Worm (Caenorhabditis elegans) whole organism, L4 larva: Measurements from ENCODE around the gene Y54G2A.10.

Source experiments
- R02D3.7 ChIP-seq: fragments of 150-350 bp; sonication (generic microtip); optimal IDR thresholded peaks from 3 replicates; lab custom pipeline; 2014; ENCODE audit warnings: missing biosample characterization, missing genetic modification characterization
- T26A8.4 ChIP-seq: fragments of 200-800 bp; sonication (Bioruptor generic); IDR thresholded peaks from 2 replicates; pipeline ENCODE4 v1.3.6; 2022; ENCODE audit warnings: missing genetic modification characterization, missing compliant biosample characterization
- Y48G9A.11 ChIP-seq: fragments of 200-800 bp; sonication (Bioruptor generic); IDR thresholded peaks from 2 replicates; pipeline ENCODE4 v1.3.6; 2022; ENCODE audit warnings: missing genetic modification reagents, missing genetic modification characterization, missing compliant biosample characterization
- ama-1 ChIP-seq: fragments of 150-350 bp; optimal IDR thresholded peaks from 2 replicates; lab custom pipeline; 2014; ENCODE audit warnings: inconsistent platforms, mixed read lengths
- ceh-20 ChIP-seq: fragments of 200-800 bp; sonication (Bioruptor generic); IDR thresholded peaks from 2 replicates; pipeline ENCODE4 v1.3.6; 2022; ENCODE audit warnings: missing genetic modification reagents, missing genetic modification characterization, missing compliant biosample characterization
- ceh-28 ChIP-seq: fragments of 150-350 bp; optimal IDR thresholded peaks from 2 replicates; lab custom pipeline; 2014; ENCODE audit warnings: missing biosample characterization, missing genetic modification reagents, missing genetic modification characterization
- ceh-44 ChIP-seq: fragments of 200-800 bp; sonication (Bioruptor generic); IDR thresholded peaks from 2 replicates; pipeline ENCODE4 v1.3.6; 2022; ENCODE audit warnings: missing genetic modification reagents, missing genetic modification characterization, missing compliant biosample characterization
- ceh-82 ChIP-seq: sonication (generic microtip); optimal IDR thresholded peaks from 2 replicates; lab custom pipeline; 2017; ENCODE audit warnings: missing biosample characterization, missing genetic modification characterization
- ctbp-1 ChIP-seq: fragments of 200-800 bp; sonication (Bioruptor generic); IDR thresholded peaks from 2 replicates; pipeline ENCODE4 v1.3.6; 2022; ENCODE audit warnings: missing genetic modification reagents, missing genetic modification characterization, missing compliant biosample characterization
- daf-16 ChIP-seq, 3 experiments: sonication (generic microtip); optimal IDR thresholded peaks; 2 replicates each; lab custom pipeline; 2016 to 2017; ENCODE audit warnings: missing genetic modification characterization in 3 of 3, missing genetic modification reagents in 3 of 3, mild to moderate bottlenecking in 2 of 3, missing compliant biosample characterization in 2 of 3, missing biosample characterization in 1 of 3, moderate library complexity in 1 of 3
- daf-19 ChIP-seq: fragments of 200-800 bp; sonication (Bioruptor generic); conservative IDR thresholded peaks from 2 replicates; pipeline ENCODE4 v1.3.6; 2022; ENCODE audit warnings: missing genetic modification characterization, missing compliant biosample characterization
- daf-8 ChIP-seq: fragments of 200-800 bp; sonication (Bioruptor generic); IDR thresholded peaks from 2 replicates; pipeline ENCODE4 v1.3.6; 2022; ENCODE audit warnings: missing genetic modification characterization, missing compliant biosample characterization
- dmd-6 ChIP-seq: fragments of 200-800 bp; sonication (Bioruptor generic); IDR thresholded peaks from 2 replicates; pipeline ENCODE4 v1.3.6; 2022; ENCODE audit warnings: missing genetic modification reagents, missing genetic modification characterization, missing compliant biosample characterization
- dmd-8 ChIP-seq: fragments of 200-800 bp; sonication (Bioruptor generic); IDR thresholded peaks from 2 replicates; pipeline ENCODE4 v1.3.6; 2022; ENCODE audit warnings: missing genetic modification characterization, missing compliant biosample characterization
- dmd-9 ChIP-seq: fragments of 200-800 bp; sonication (Bioruptor generic); IDR thresholded peaks from 2 replicates; pipeline ENCODE4 v1.3.6; 2022; ENCODE audit warnings: missing genetic modification reagents, missing genetic modification characterization, missing compliant biosample characterization
- dpl-1 ChIP-seq: fragments of 150-350 bp; optimal IDR thresholded peaks from 2 replicates; lab custom pipeline; 2014; ENCODE audit warnings: missing biosample characterization, missing genetic modification reagents, missing genetic modification characterization
- egl-43 ChIP-seq: fragments of 200-800 bp; sonication (Bioruptor generic); IDR thresholded peaks from 2 replicates; pipeline ENCODE4 v1.3.6; 2022; ENCODE audit warnings: missing genetic modification reagents, missing genetic modification characterization, missing compliant biosample characterization
- gei-8 ChIP-seq: fragments of 200-800 bp; sonication (Bioruptor generic); optimal IDR thresholded peaks from 2 replicates; lab custom pipeline; 2018; ENCODE audit warnings: mild to moderate bottlenecking, missing genetic modification characterization, missing compliant biosample characterization
- hif-1 ChIP-seq, 2 experiments: sonication (generic microtip); optimal IDR thresholded peaks; 2 replicates each; lab custom pipeline; 2016 to 2017; ENCODE audit warnings: missing compliant biosample characterization in 2 of 2, missing genetic modification characterization in 2 of 2, missing genetic modification reagents in 2 of 2, missing genotype in 2 of 2, mild to moderate bottlenecking in 1 of 2
- hlh-11 ChIP-seq: fragments of 200-800 bp; sonication (Bioruptor generic); optimal IDR thresholded peaks from 2 replicates; lab custom pipeline; 2018; ENCODE audit warnings: mild to moderate bottlenecking, missing genetic modification characterization, missing compliant biosample characterization
- hlh-30 ChIP-seq: sonication (generic microtip); optimal IDR thresholded peaks from 2 replicates; lab custom pipeline; 2017; ENCODE audit warnings: antibody characterized with exemption, mild to moderate bottlenecking, missing genetic modification characterization, missing compliant biosample characterization; ENCODE audit not compliant: insufficient read depth
- hmg-1.1 ChIP-seq: fragments of 200-800 bp; sonication (Bioruptor generic); IDR thresholded peaks from 2 replicates; pipeline ENCODE4 v1.3.6; 2022; ENCODE audit warnings: missing genetic modification reagents, missing genetic modification characterization, missing compliant biosample characterization
- lin-38 ChIP-seq: fragments of 200-800 bp; sonication (Bioruptor generic); IDR thresholded peaks from 2 replicates; pipeline ENCODE4 v1.3.6; 2022; ENCODE audit warnings: missing genetic modification reagents, missing genetic modification characterization, missing compliant biosample characterization
- lir-3 ChIP-seq: sonication (generic microtip); optimal IDR thresholded peaks from 2 replicates; lab custom pipeline; 2016; ENCODE audit warnings: mild to moderate bottlenecking, missing genetic modification characterization, missing compliant biosample characterization
- lsy-2 ChIP-seq, 2 experiments: fragments of 150-350 bp in 1 of 2; sonication (generic microtip) in 1 of 2; optimal IDR thresholded peaks; 2 replicates each; lab custom pipeline; 2014 to 2017; ENCODE audit warnings: missing biosample characterization in 2 of 2, missing genetic modification characterization in 2 of 2
- mdt-29 ChIP-seq: fragments of 200-800 bp; sonication (Bioruptor generic); IDR thresholded peaks from 2 replicates; pipeline ENCODE4 v1.3.6; 2022; ENCODE audit warnings: missing genetic modification reagents, missing genetic modification characterization, missing compliant biosample characterization
- mxl-3 ChIP-seq: fragments of 200-800 bp; sonication (Bioruptor generic); optimal IDR thresholded peaks from 2 replicates; lab custom pipeline; 2018; ENCODE audit warnings: mild to moderate bottlenecking, missing genetic modification characterization, missing compliant biosample characterization
- nhr-11 ChIP-seq: fragments of 150-350 bp; optimal IDR thresholded peaks from 2 replicates; lab custom pipeline; 2014; ENCODE audit warnings: missing biosample characterization, missing genetic modification characterization
- nhr-111 ChIP-seq: fragments of 200-800 bp; sonication (Bioruptor generic); optimal IDR thresholded peaks from 2 replicates; lab custom pipeline; 2018; ENCODE audit warnings: mild to moderate bottlenecking, missing genetic modification characterization, missing compliant biosample characterization
- nhr-237 ChIP-seq: sonication (generic microtip); optimal IDR thresholded peaks from 2 replicates; lab custom pipeline; 2017; ENCODE audit warnings: missing biosample characterization, missing genetic modification characterization
- nhr-42 ChIP-seq: fragments of 200-800 bp; sonication (Bioruptor generic); IDR thresholded peaks from 2 replicates; pipeline ENCODE4 v1.3.6; 2022; ENCODE audit warnings: missing genetic modification characterization, missing compliant biosample characterization
- nhr-76 ChIP-seq: fragments of 150-350 bp; optimal IDR thresholded peaks from 2 replicates; lab custom pipeline; 2014; ENCODE audit warnings: missing biosample characterization, missing genetic modification characterization
- nhr-77 ChIP-seq: fragments of 150-350 bp; optimal IDR thresholded peaks from 2 replicates; lab custom pipeline; 2014; ENCODE audit warnings: missing biosample characterization, missing genetic modification characterization
- pha-4 ChIP-seq, 2 experiments: fragments of 150-350 bp in 1 of 2; fragments of 200-800 bp in 1 of 2; sonication (Bioruptor generic) in 1 of 2; IDR thresholded peaks in 1 of 2; optimal IDR thresholded peaks in 1 of 2; 2 replicates each; pipeline versions ENCODE4 v1.3.6 to Lab custom; 2014 to 2022; ENCODE audit warnings: missing genetic modification characterization in 2 of 2, missing genetic modification reagents in 2 of 2, missing biosample characterization in 1 of 2, missing compliant biosample characterization in 1 of 2
- php-3 ChIP-seq: fragments of 200-800 bp; sonication (Bioruptor generic); IDR thresholded peaks from 2 replicates; pipeline ENCODE4 v1.3.6; 2022; ENCODE audit warnings: missing genetic modification reagents, missing genetic modification characterization, missing compliant biosample characterization
- set-16 ChIP-seq: fragments of 200-800 bp; sonication (Bioruptor generic); IDR thresholded peaks from 2 replicates; pipeline ENCODE4 v1.3.6; 2022; ENCODE audit warnings: missing genetic modification reagents, missing genetic modification characterization, missing compliant biosample characterization
- skn-1 ChIP-seq: fragments of 150-350 bp; optimal IDR thresholded peaks from 2 replicates; lab custom pipeline; 2014; ENCODE audit warnings: missing biosample characterization, missing genetic modification characterization
- spr-1 ChIP-seq: sonication (generic microtip); optimal IDR thresholded peaks from 2 replicates; lab custom pipeline; 2016; ENCODE audit warnings: mild to moderate bottlenecking, missing genetic modification characterization, missing compliant biosample characterization
- tra-1 ChIP-seq: fragments of 200-800 bp; sonication (Bioruptor generic); IDR thresholded peaks from 2 replicates; pipeline ENCODE4 v1.3.6; 2022; ENCODE audit warnings: missing genetic modification reagents, missing genetic modification characterization, missing compliant biosample characterization
- unc-130 ChIP-seq: sonication (generic microtip); optimal IDR thresholded peaks from 2 replicates; lab custom pipeline; 2016; ENCODE audit warnings: missing genetic modification reagents, missing genetic modification characterization, missing compliant biosample characterization
- unc-39 ChIP-seq: sonication (generic microtip); optimal IDR thresholded peaks from 2 replicates; lab custom pipeline; 2017; ENCODE audit warnings: missing biosample characterization, missing genetic modification characterization
- unc-62 ChIP-seq, 3 experiments: fragments of 150-350 bp in 1 of 3; sonication (generic microtip); optimal IDR thresholded peaks in 2 of 3; peaks in 1 of 3; 1 replicate in 1 of 3; 2 replicates in 2 of 3; lab custom pipeline; 2014 to 2017; ENCODE audit warnings: missing biosample characterization in 3 of 3, missing genetic modification characterization in 3 of 3, missing genetic modification reagents in 3 of 3, missing genotype in 1 of 3
- vab-7 ChIP-seq: fragments of 200-800 bp; sonication (Bioruptor generic); IDR thresholded peaks from 2 replicates; pipeline ENCODE4 v1.3.6; 2022; ENCODE audit warnings: missing genetic modification reagents, missing genetic modification characterization, missing compliant biosample characterization
- zip-11 ChIP-seq: fragments of 200-800 bp; sonication (Bioruptor generic); IDR thresholded peaks from 2 replicates; pipeline ENCODE4 v1.3.6; 2022; ENCODE audit warnings: missing genetic modification characterization, missing compliant biosample characterization
- zip-2 ChIP-seq: fragments of 150-350 bp; optimal IDR thresholded peaks from 2 replicates; lab custom pipeline; 2014; ENCODE audit warnings: missing biosample characterization, missing genetic modification characterization
- ztf-11 ChIP-seq: fragments of 150-350 bp; optimal IDR thresholded peaks from 2 replicates; lab custom pipeline; 2014; ENCODE audit warnings: missing biosample characterization, missing genetic modification characterization
- ztf-7 ChIP-seq: fragments of 150-350 bp; optimal IDR thresholded peaks from 2 replicates; lab custom pipeline; 2014; ENCODE audit warnings: missing biosample characterization, missing genetic modification characterization

Gene Y54G2A.10

DNA sequence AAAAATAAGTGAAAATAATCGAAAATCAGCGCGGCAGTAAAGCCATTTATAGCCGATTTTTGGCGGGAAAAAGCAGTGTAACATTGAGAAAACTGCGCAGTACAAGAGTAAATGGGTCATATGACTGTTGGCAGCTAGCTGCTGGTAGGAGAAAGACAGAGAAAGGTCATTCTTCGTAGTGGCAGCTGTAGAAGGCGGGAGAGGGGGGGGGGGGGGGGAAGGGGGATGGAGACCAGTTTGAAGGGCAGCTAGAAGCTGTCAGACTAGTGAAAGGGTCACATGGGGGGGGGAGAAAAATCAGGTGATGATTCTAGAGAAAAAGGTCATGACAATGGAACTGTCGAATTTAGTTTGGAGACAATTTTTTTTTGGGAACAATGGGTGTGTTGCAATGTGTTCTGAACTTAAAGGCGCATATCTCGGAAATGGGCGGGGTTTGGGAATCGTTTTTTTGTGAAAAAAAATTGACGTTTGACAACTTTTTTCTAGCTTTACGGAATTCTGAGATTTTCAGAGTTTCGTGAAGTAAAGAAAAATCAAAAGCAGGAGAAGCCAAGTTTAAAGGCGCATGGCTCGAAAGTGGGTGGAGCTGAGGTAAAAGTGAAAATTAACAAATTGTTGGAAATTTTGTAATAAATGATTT lies 27.2 kb upstream of the Y54G2A.10 start:
- no peak for TF ChIP-seq ceh-20
- peak; percentile 40 for TF ChIP-seq gei-8 (GFP tag; lab: Kevin White, UChicago)
- TF ChIP-seq pha-4 (GFP tag; IDR thresholded peaks at IDR 0.05; lab: Robert Waterston, UW) = no peak
- TF ChIP-seq pha-4 (tag; optimal IDR thresholded peaks at IDR 0.05; lab: Kevin White, UChicago) = no peak
- TF ChIP-seq unc-39 (tag; lab: Kevin White, UChicago) = no peak
- no peak for TF ChIP-seq ceh-28 (tag; lab: Kevin White, UChicago)
- no peak for TF ChIP-seq spr-1 (tag; lab: Kevin White, UChicago)
- TF ChIP-seq lsy-2 (tag; optimal IDR thresholded peaks at IDR 0.05; lab: Kevin White, UChicago) = no peak
- TF ChIP-seq hlh-11 (tag; lab: Kevin White, UChicago) = peak; percentile 70
- peak; percentile 1 for TF ChIP-seq mxl-3 (GFP tag; lab: Kevin White, UChicago)
- peak; percentile 50 for TF ChIP-seq ama-1
- TF ChIP-seq nhr-76 = no peak
- no peak for TF ChIP-seq lir-3 (tag; lab: Kevin White, UChicago)
- TF ChIP-seq dpl-1 (GFP tag; lab: Kevin White, UChicago) = peak; percentile 21
- no peak for TF ChIP-seq R02D3.7 (tag; lab: Kevin White, UChicago)
- TF ChIP-seq ztf-7 (tag; lab: Kevin White, UChicago) = no peak
- TF ChIP-seq daf-16 (GFP tag; optimal IDR thresholded peaks at IDR 0.05; lab: Kevin White, UChicago) = no peak
- TF ChIP-seq daf-16 (tag; optimal IDR thresholded peaks at IDR 0.05; lab: Kevin White, UChicago) = no peak
- no peak for TF ChIP-seq nhr-77 (tag; lab: Kevin White, UChicago)
- TF ChIP-seq mdt-29 (GFP tag; lab: Robert Waterston, UW) = no peak
- no peak for TF ChIP-seq hmg-1.1 (GFP tag; lab: Robert Waterston, UW)
- TF ChIP-seq hlh-30 (tag; lab: Kevin White, UChicago) = peak; percentile 74
- TF ChIP-seq lin-38 (GFP tag; lab: Robert Waterston, UW) = peak; percentile 33; the same call in 1 of the 2 replicates
- TF ChIP-seq ztf-11 (tag; lab: Kevin White, UChicago) = no peak
- TF ChIP-seq set-16 (GFP tag; lab: Robert Waterston, UW) = peak; percentile 85
- TF ChIP-seq ceh-82 (tag; lab: Kevin White, UChicago) = no peak
- TF ChIP-seq unc-130 = no peak
- no peak for TF ChIP-seq skn-1
- TF ChIP-seq Y48G9A.11 = no peak
- TF ChIP-seq tra-1 (GFP tag; lab: Robert Waterston, UW) = no peak
- no peak for TF ChIP-seq zip-2
- TF ChIP-seq nhr-237 (tag; lab: Kevin White, UChicago) = no peak
- peak in 1 of 2 experiments; percentile 58 for TF ChIP-seq unc-62 (GFP tag; optimal IDR thresholded peaks at IDR 0.05 in 1 of 2; lab: Kevin White, UChicago)
- no peak for TF ChIP-seq unc-62 (tag; optimal IDR thresholded peaks at IDR 0.05; lab: Kevin White, UChicago)
- peak; percentile 44 for TF ChIP-seq nhr-111 (GFP tag; lab: Kevin White, UChicago)
- TF ChIP-seq, all 104 proteins: peak for 10

ce11 chrIV:2773382-2773979 lies 26.0 kb upstream of the Y54G2A.10 start:
- no peak for TF ChIP-seq dpl-1 (GFP tag; lab: Kevin White, UChicago)
- no peak for TF ChIP-seq egl-43 (GFP tag; lab: Robert Waterston, UW)
- TF ChIP-seq nhr-42 = no peak
- no peak for TF ChIP-seq nhr-11
- no peak for TF ChIP-seq lin-38 (GFP tag; lab: Robert Waterston, UW)
- no peak for TF ChIP-seq ctbp-1 (GFP tag; lab: Robert Waterston, UW)
- TF ChIP-seq zip-11 = no peak
- TF ChIP-seq hif-1 (tag; optimal IDR thresholded peaks at IDR 0.05; lab: Kevin White, UChicago) = no peak
- TF ChIP-seq php-3 (GFP tag; lab: Robert Waterston, UW) = no peak
- no peak for TF ChIP-seq ceh-44
- peak; percentile 48 for TF ChIP-seq hlh-11 (tag; lab: Kevin White, UChicago)
- no peak for TF ChIP-seq ceh-82 (tag; lab: Kevin White, UChicago)
- no peak for TF ChIP-seq nhr-77 (tag; lab: Kevin White, UChicago)
- no peak for TF ChIP-seq dmd-6
- no peak for TF ChIP-seq dmd-9 (GFP tag; lab: Robert Waterston, UW)
- TF ChIP-seq daf-19 (GFP tag; lab: Robert Waterston, UW) = no peak
- TF ChIP-seq ceh-28 (tag; lab: Kevin White, UChicago) = no peak
- no peak for TF ChIP-seq hmg-1.1 (GFP tag; lab: Robert Waterston, UW)
- TF ChIP-seq T26A8.4 (GFP tag; lab: Robert Waterston, UW) = no peak
- TF ChIP-seq daf-8 = no peak
- TF ChIP-seq dmd-8 (GFP tag; lab: Robert Waterston, UW) = no peak
- no peak for TF ChIP-seq vab-7 (GFP tag; lab: Robert Waterston, UW)
